Worm (Caenorhabditis elegans) whole organism, mixed stage, embryonic: Measurements from ENCODE around the gene arrd-9.

Experiments used
- blmp-1 ChIP-seq: fragments of 150-350 bp; optimal IDR thresholded peaks from 2 replicates; lab custom pipeline; 2014; ENCODE audit warnings: missing biosample characterization, missing genetic modification characterization
- ceh-39 ChIP-seq: fragments of 150-350 bp; optimal IDR thresholded peaks from 2 replicates; lab custom pipeline; 2014; ENCODE audit warnings: missing biosample characterization, missing genetic modification characterization
- elt-3 ChIP-seq: fragments of 150-350 bp; optimal IDR thresholded peaks from 2 replicates; lab custom pipeline; 2014; ENCODE audit warnings: missing biosample characterization, missing genetic modification characterization
- nhr-12 ChIP-seq: fragments of 150-350 bp; optimal IDR thresholded peaks from 2 replicates; lab custom pipeline; 2014; ENCODE audit warnings: missing biosample characterization, missing genetic modification characterization
- nhr-237 ChIP-seq: fragments of 150-350 bp; optimal IDR thresholded peaks from 2 replicates; lab custom pipeline; 2014; ENCODE audit warnings: missing biosample characterization, missing genetic modification characterization
- nhr-76 ChIP-seq: sonication (generic microtip); optimal IDR thresholded peaks from 2 replicates; lab custom pipeline; 2017; ENCODE audit warnings: missing biosample characterization, missing genetic modification characterization
- sptf-1 ChIP-seq: sonication (generic microtip); optimal IDR thresholded peaks from 2 replicates; lab custom pipeline; 2017; ENCODE audit warnings: mild to moderate bottlenecking, missing genetic modification characterization, moderate library complexity, missing compliant biosample characterization
- tbx-8 ChIP-seq: fragments of 200-800 bp; sonication (Bioruptor generic); optimal IDR thresholded peaks from 2 replicates; lab custom pipeline; 2018; ENCODE audit warnings: mild to moderate bottlenecking, missing genetic modification characterization, moderate library complexity, missing compliant biosample characterization
- unc-39 ChIP-seq: fragments of 150-350 bp; optimal IDR thresholded peaks from 2 replicates; lab custom pipeline; 2014; ENCODE audit warnings: missing biosample characterization, missing genetic modification characterization
- unc-62 ChIP-seq: fragments of 150-350 bp; optimal IDR thresholded peaks from 2 replicates; lab custom pipeline; 2014; ENCODE audit warnings: missing biosample characterization, missing genetic modification reagents, missing genetic modification characterization

ce11 chrII:12525526-12525925 lies 44.8 kb upstream of the arrd-9 start, which contains the start of gene srx-118:
- no peak for TF ChIP-seq unc-62 (GFP tag; lab: Kevin White, UChicago)
- TF ChIP-seq elt-3 (tag; lab: Kevin White, UChicago) = no peak
- TF ChIP-seq tbx-8 = no peak
- no peak for TF ChIP-seq nhr-76 (tag; lab: Kevin White, UChicago)
- no peak for TF ChIP-seq unc-39
- TF ChIP-seq nhr-237 (tag; lab: Kevin White, UChicago) = no peak
- no peak for TF ChIP-seq blmp-1 (tag; lab: Kevin White, UChicago)
- TF ChIP-seq nhr-12 (tag; lab: Kevin White, UChicago) = no peak
- no peak for TF ChIP-seq ceh-39
- no peak for TF ChIP-seq sptf-1
